Worm (Caenorhabditis elegans) whole organism, late embryonic: ENCODE measurements around the gene K04G7.1.

Source experiments
- C08G9.2 ChIP-seq: sonication (generic microtip); optimal IDR thresholded peaks from 2 replicates; lab custom pipeline; 2016; ENCODE audit warnings: mild to moderate bottlenecking, missing genetic modification characterization, moderate library complexity, missing compliant biosample characterization
- C38D4.7 ChIP-seq: fragments of 200-800 bp; sonication (Bioruptor generic); optimal IDR thresholded peaks from 2 replicates; lab custom pipeline; 2018; ENCODE audit warnings: mild to moderate bottlenecking, missing genetic modification characterization, moderate library complexity, missing compliant biosample characterization
- F13H6.1 ChIP-seq: sonication (generic microtip); optimal IDR thresholded peaks from 2 replicates; lab custom pipeline; 2016; ENCODE audit warnings: missing genetic modification characterization, missing compliant biosample characterization
- K02D7.2 ChIP-seq: sonication (generic microtip); optimal IDR thresholded peaks from 2 replicates; lab custom pipeline; 2017; ENCODE audit warnings: mild to moderate bottlenecking, missing genetic modification characterization, missing compliant biosample characterization
- K09A11.1 ChIP-seq: sonication (generic microtip); optimal IDR thresholded peaks from 2 replicates; lab custom pipeline; 2017; ENCODE audit warnings: antibody characterized with exemption, mild to moderate bottlenecking, missing genetic modification characterization, missing compliant biosample characterization; ENCODE audit not compliant: insufficient read depth
- ceh-18 ChIP-seq: sonication (generic microtip); optimal IDR thresholded peaks from 2 replicates; lab custom pipeline; 2016; ENCODE audit warnings: missing genetic modification characterization, missing compliant biosample characterization
- ceh-19 ChIP-seq: fragments of 200-800 bp; sonication (Bioruptor generic); optimal IDR thresholded peaks from 2 replicates; lab custom pipeline; 2018; ENCODE audit warnings: mild to moderate bottlenecking, missing genetic modification characterization, missing compliant biosample characterization
- ceh-2 ChIP-seq: sonication (generic microtip); optimal IDR thresholded peaks from 2 replicates; lab custom pipeline; 2016; ENCODE audit warnings: missing genotype, missing genetic modification characterization, missing compliant biosample characterization
- ceh-22 ChIP-seq: sonication (generic microtip); optimal IDR thresholded peaks from 2 replicates; lab custom pipeline; 2017; ENCODE audit warnings: missing biosample characterization, missing genetic modification characterization
- ceh-30 ChIP-seq: fragments of 150-350 bp; optimal IDR thresholded peaks from 2 replicates; lab custom pipeline; 2014; ENCODE audit warnings: missing biosample characterization, missing genetic modification characterization
- dmd-4 ChIP-seq: sonication (generic microtip); optimal IDR thresholded peaks from 2 replicates; lab custom pipeline; 2016; ENCODE audit warnings: borderline replicate concordance, missing genetic modification characterization, missing compliant biosample characterization
- dve-1 ChIP-seq: sonication (generic microtip); optimal IDR thresholded peaks from 2 replicates; lab custom pipeline; 2017; ENCODE audit warnings: antibody characterized with exemption, mild to moderate bottlenecking, missing genetic modification characterization, missing compliant biosample characterization
- elt-2 ChIP-seq: sonication (generic microtip); optimal IDR thresholded peaks from 2 replicates; lab custom pipeline; 2016; ENCODE audit warnings: missing genetic modification reagents, missing genetic modification characterization, missing compliant biosample characterization
- elt-4 ChIP-seq: sonication (generic microtip); optimal IDR thresholded peaks from 2 replicates; lab custom pipeline; 2016; ENCODE audit warnings: missing genetic modification characterization, missing compliant biosample characterization
- fax-1 ChIP-seq: sonication (generic microtip); optimal IDR thresholded peaks from 2 replicates; lab custom pipeline; 2016; ENCODE audit warnings: missing genotype, missing genetic modification characterization, missing compliant biosample characterization
- fkh-10 ChIP-seq: fragments of 150-350 bp; optimal IDR thresholded peaks from 2 replicates; lab custom pipeline; 2014; ENCODE audit warnings: missing biosample characterization, missing genetic modification reagents, missing genetic modification characterization
- gmeb-2 ChIP-seq: sonication (generic microtip); optimal IDR thresholded peaks from 2 replicates; lab custom pipeline; 2016; ENCODE audit warnings: missing genetic modification characterization, inconsistent platforms, missing compliant biosample characterization
- hlh-15 ChIP-seq: sonication (generic microtip); optimal IDR thresholded peaks from 2 replicates; lab custom pipeline; 2016; ENCODE audit warnings: missing genetic modification characterization, missing compliant biosample characterization
- hlh-30 ChIP-seq: sonication (generic microtip); optimal IDR thresholded peaks from 2 replicates; lab custom pipeline; 2017; ENCODE audit warnings: antibody characterized with exemption, missing genetic modification characterization, missing compliant biosample characterization; ENCODE audit not compliant: insufficient read depth
- lim-6 ChIP-seq: sonication (generic microtip); optimal IDR thresholded peaks from 2 replicates; lab custom pipeline; 2016; ENCODE audit warnings: missing genetic modification characterization, missing compliant biosample characterization
- madf-2 ChIP-seq: sonication (generic microtip); optimal IDR thresholded peaks from 2 replicates; lab custom pipeline; 2017; ENCODE audit warnings: missing genetic modification characterization, missing compliant biosample characterization
- nfya-1 ChIP-seq: sonication (generic microtip); optimal IDR thresholded peaks from 2 replicates; lab custom pipeline; 2017; ENCODE audit warnings: missing genetic modification characterization, mild to moderate bottlenecking, missing compliant biosample characterization, antibody characterized with exemption, moderate library complexity
- nhr-11 ChIP-seq: fragments of 150-350 bp; optimal IDR thresholded peaks from 2 replicates; lab custom pipeline; 2014; ENCODE audit warnings: missing biosample characterization, missing genetic modification characterization
- pag-3 ChIP-seq: sonication (generic microtip); optimal IDR thresholded peaks from 2 replicates; lab custom pipeline; 2016; ENCODE audit warnings: missing compliant biosample characterization, missing genetic modification characterization, borderline replicate concordance
- pat-9 ChIP-seq: fragments of 200-800 bp; sonication (Bioruptor generic); optimal IDR thresholded peaks from 2 replicates; lab custom pipeline; 2018; ENCODE audit warnings: mild to moderate bottlenecking, missing genetic modification characterization, moderate library complexity, missing compliant biosample characterization
- pqm-1 ChIP-seq: sonication (generic microtip); optimal IDR thresholded peaks from 2 replicates; lab custom pipeline; 2016; ENCODE audit warnings: missing genetic modification characterization, missing compliant biosample characterization
- ref-2 ChIP-seq: sonication (generic microtip); optimal IDR thresholded peaks from 2 replicates; lab custom pipeline; 2016; ENCODE audit warnings: missing genetic modification characterization, missing compliant biosample characterization
- rnt-1 ChIP-seq: sonication (generic microtip); optimal IDR thresholded peaks from 2 replicates; lab custom pipeline; 2016; ENCODE audit warnings: missing genetic modification characterization, missing compliant biosample characterization
- tbx-7 ChIP-seq: sonication (generic microtip); optimal IDR thresholded peaks from 2 replicates; lab custom pipeline; 2016; ENCODE audit warnings: missing genotype, missing genetic modification characterization, missing compliant biosample characterization
- ttx-3 ChIP-seq: sonication (generic microtip); optimal IDR thresholded peaks from 2 replicates; lab custom pipeline; 2016; ENCODE audit warnings: missing genetic modification reagents, missing genetic modification characterization, missing compliant biosample characterization
- unc-3 ChIP-seq, 2 experiments: fragments of 200-800 bp in 1 of 2; sonication (Bioruptor generic) in 1 of 2; sonication (generic microtip) in 1 of 2; conservative IDR thresholded peaks in 1 of 2; optimal IDR thresholded peaks in 1 of 2; 2 replicates each; pipeline versions ENCODE4 v1.3.6 to Lab custom; 2016 to 2022; ENCODE audit warnings: missing compliant biosample characterization in 2 of 2, missing genetic modification characterization in 2 of 2, missing genetic modification reagents in 1 of 2
- unc-86 ChIP-seq: sonication (generic microtip); optimal IDR thresholded peaks from 2 replicates; lab custom pipeline; 2016; ENCODE audit warnings: missing genetic modification characterization, missing compliant biosample characterization
- zip-5 ChIP-seq: sonication (generic microtip); optimal IDR thresholded peaks from 2 replicates; lab custom pipeline; 2016; ENCODE audit warnings: missing genetic modification characterization, missing compliant biosample characterization
- ztf-16 ChIP-seq: sonication (generic microtip); optimal IDR thresholded peaks from 2 replicates; lab custom pipeline; 2017; ENCODE audit warnings: missing genetic modification characterization, missing compliant biosample characterization

K04G7.1 gene

ce11 chrIII:7159246-7159645, 3.3 kb upstream of the K04G7.1 start:
- TF ChIP-seq fkh-10 (GFP tag; lab: Kevin White, UChicago), result no peak
- no peak for TF ChIP-seq ceh-30
- TF ChIP-seq rnt-1, result no peak

ce11 chrIII:7161055-7161454, 1.5 kb upstream of the K04G7.1 start, which contains the start of gene rnp-7:
TSS of gene rnp-7 (minus strand) at chrIII:7161155.
- TF ChIP-seq tbx-7 (tag; lab: Kevin White, UChicago) (no peak), ref-2 (tag; lab: Kevin White, UChicago) (no peak), hlh-15 (tag; lab: Kevin White, UChicago) (no peak), elt-4 (tag; lab: Kevin White, UChicago) (no peak), dve-1 (no peak), ceh-18 (tag; lab: Kevin White, UChicago) (no peak), nhr-11 (tag; lab: Kevin White, UChicago) (no peak), hlh-30 (tag; lab: Kevin White, UChicago) (no peak), pat-9 (no peak), K09A11.1 (tag; lab: Kevin White, UChicago) (no peak), ceh-30 (no peak), unc-86 (tag; lab: Kevin White, UChicago) (no peak), unc-3 (GFP tag; conservative IDR thresholded peaks at IDR 0.05; lab: Robert Waterston, UW) (no peak), unc-3 (tag; optimal IDR thresholded peaks at IDR 0.05; lab: Kevin White, UChicago) (no peak), ttx-3 (tag; lab: Kevin White, UChicago) (no peak), C08G9.2 (tag; lab: Kevin White, UChicago) (no peak), lim-6 (tag; lab: Kevin White, UChicago) (no peak), ceh-2 (tag; lab: Kevin White, UChicago) (no peak), ceh-19 (no peak), fax-1 (tag; lab: Kevin White, UChicago) (no peak)

DNA sequence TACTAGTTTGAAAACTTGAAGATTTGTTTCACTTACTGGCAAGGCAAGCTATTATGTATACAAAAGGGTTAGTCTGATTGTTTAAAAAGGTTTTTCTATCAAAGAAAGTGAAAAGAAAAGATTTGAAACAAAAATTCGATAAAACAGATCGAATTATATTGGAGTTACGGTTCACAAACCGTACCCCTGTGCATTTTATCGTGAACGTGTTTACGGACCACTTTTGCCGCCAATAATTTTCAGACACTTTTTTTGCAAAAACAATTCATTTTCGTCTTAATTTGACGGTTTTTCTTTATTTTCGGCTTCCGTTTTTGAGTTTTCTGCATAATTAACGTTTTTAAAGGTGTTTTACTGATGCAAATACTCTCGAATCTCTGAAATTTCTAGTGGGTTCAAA, 2.8 kb downstream of the K04G7.1 start:
- TF ChIP-seq gmeb-2 (tag; lab: Kevin White, UChicago), result no peak
- TF ChIP-seq fax-1 (tag; lab: Kevin White, UChicago), result no peak
- no peak for TF ChIP-seq C38D4.7 (GFP tag; lab: Kevin White, UChicago)
- no peak for TF ChIP-seq F13H6.1 (tag; lab: Kevin White, UChicago)
- TF ChIP-seq C08G9.2 (tag; lab: Kevin White, UChicago), result no peak
- no peak for TF ChIP-seq madf-2
- no peak for TF ChIP-seq pqm-1
- no peak for TF ChIP-seq elt-2 (tag; lab: Kevin White, UChicago)
- no peak for TF ChIP-seq unc-86 (tag; lab: Kevin White, UChicago)
- no peak for TF ChIP-seq dmd-4 (tag; lab: Kevin White, UChicago)
- no peak for TF ChIP-seq rnt-1
- no peak for TF ChIP-seq K02D7.2
- no peak for TF ChIP-seq ceh-22
- no peak for TF ChIP-seq zip-5

- TF ChIP-seq elt-2 (tag; lab: Kevin White, UChicago) (peak; percentile 45), ztf-16 (tag; lab: Kevin White, UChicago) (no peak)
- TF ChIP-seq, all 69 proteins: peak for 1
These were observed 3.3 kb downstream of the K04G7.1 start for ce11 chrIII:7165816-7166229.

- TF ChIP-seq nfya-1 (tag; lab: Kevin White, UChicago), result peak; percentile 8
- TF ChIP-seq elt-2 (tag; lab: Kevin White, UChicago), result peak; percentile 91
- TF ChIP-seq pag-3 (tag; lab: Kevin White, UChicago), result no peak
- TF ChIP-seq, all 69 proteins: peak for 2
These were observed 4.4 kb downstream of the K04G7.1 start for ce11 chrIII:7166664-7167567.
